Worm (Caenorhabditis elegans) whole organism, midembryonic: ENCODE results near the gene str-130.

Experiments used
- cog-1 ChIP-seq: sonication (generic microtip); optimal IDR thresholded peaks from 2 replicates; lab custom pipeline; 2016; ENCODE audit warnings: missing genetic modification characterization, missing compliant biosample characterization
- ref-1 ChIP-seq: fragments of 200-800 bp; sonication (Bioruptor generic); conservative IDR thresholded peaks from 2 replicates; pipeline ENCODE4 v1.3.6; 2022; ENCODE audit warnings: missing genetic modification reagents, missing genetic modification characterization, missing compliant biosample characterization
- ztf-23 ChIP-seq: fragments of 200-800 bp; sonication (Bioruptor generic); IDR thresholded peaks from 2 replicates; pipeline ENCODE4 v1.3.6; 2022; ENCODE audit warnings: missing genetic modification reagents, missing genetic modification characterization, missing compliant biosample characterization
- ztf-29 ChIP-seq: fragments of 200-800 bp; sonication (Bioruptor generic); IDR thresholded peaks from 2 replicates; pipeline ENCODE4 v1.3.6; 2022; ENCODE audit warnings: missing genetic modification reagents, missing genetic modification characterization, missing compliant biosample characterization

DNA sequence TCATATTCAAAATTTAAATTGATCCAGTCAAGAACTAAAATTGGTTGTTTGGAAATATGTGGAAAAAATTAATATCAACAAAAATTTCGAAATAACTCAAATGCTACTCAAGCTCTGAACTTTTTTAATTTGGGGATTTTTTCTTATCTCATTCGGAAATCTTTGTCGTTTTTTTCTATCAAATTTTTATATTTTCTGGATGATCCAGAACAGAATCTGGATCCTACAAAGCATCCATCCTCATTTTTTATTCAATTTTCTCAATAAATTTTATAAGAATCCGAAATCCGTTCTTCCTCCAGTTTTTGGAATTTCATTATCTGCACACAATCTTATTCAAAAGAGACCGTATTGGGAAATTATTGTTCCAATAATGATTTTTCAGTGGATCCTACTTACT is 30.4 kb upstream of the str-130 start, which contains the start of gene D1014.6:
- TF ChIP-seq ztf-23 (GFP tag; lab: Robert Waterston, UW) (no peak), cog-1 (tag; lab: Kevin White, UChicago) (no peak), ref-1 (GFP tag; lab: Robert Waterston, UW) (no peak), ztf-29 (GFP tag; lab: Robert Waterston, UW) (no peak)
